Worm (Caenorhabditis elegans): ENCODE data around the gene acp-6.

- no peak for TF ChIP-seq ama-1 (optimal IDR thresholded peaks at IDR 0.05)
- no peak for TF ChIP-seq aly-1 (tag; optimal IDR thresholded peaks at IDR 0.05)
- TF ChIP-seq sea-1 (GFP tag; conservative IDR thresholded peaks at IDR 0.05) = no peak
- TF ChIP-seq scrt-1 (GFP tag; IDR thresholded peaks at IDR 0.05) = no peak
- TF ChIP-seq hnd-1 (tag; optimal IDR thresholded peaks at IDR 0.05) = no peak
- no peak for TF ChIP-seq B0310.2 (tag; optimal IDR thresholded peaks at IDR 0.05)
- no peak for TF ChIP-seq ceh-13 (GFP tag; optimal IDR thresholded peaks at IDR 0.05)
- TF ChIP-seq pes-1 (GFP tag; IDR thresholded peaks at IDR 0.05) = no peak
- no peak for TF ChIP-seq hmbx-1 (tag; optimal IDR thresholded peaks at IDR 0.05)
- no peak for TF ChIP-seq hmg-4 (GFP tag; optimal IDR thresholded peaks at IDR 0.05)
- no peak for TF ChIP-seq tbx-11 (GFP tag; IDR thresholded peaks at IDR 0.05)
- no peak for TF ChIP-seq tra-4 (tag; optimal IDR thresholded peaks at IDR 0.05)
These were observed 48.8 kb upstream of the acp-6 start for ce11 chrIV:6474751-6475150.
